Worm (Caenorhabditis elegans) whole organism, midembryonic: ENCODE data around the gene clec-214.

Experiments used
- med-1 ChIP-seq: sonication (generic microtip); optimal IDR thresholded peaks from 2 replicates; lab custom pipeline; 2017; ENCODE audit warnings: missing genetic modification characterization, mild to moderate bottlenecking, missing compliant biosample characterization, antibody characterized with exemption, missing genetic modification reagents; ENCODE audit not compliant: insufficient read depth
- ref-1 ChIP-seq: fragments of 200-800 bp; sonication (Bioruptor generic); conservative IDR thresholded peaks from 2 replicates; pipeline ENCODE4 v1.3.6; 2022; ENCODE audit warnings: missing genetic modification reagents, missing genetic modification characterization, missing compliant biosample characterization

DNA sequence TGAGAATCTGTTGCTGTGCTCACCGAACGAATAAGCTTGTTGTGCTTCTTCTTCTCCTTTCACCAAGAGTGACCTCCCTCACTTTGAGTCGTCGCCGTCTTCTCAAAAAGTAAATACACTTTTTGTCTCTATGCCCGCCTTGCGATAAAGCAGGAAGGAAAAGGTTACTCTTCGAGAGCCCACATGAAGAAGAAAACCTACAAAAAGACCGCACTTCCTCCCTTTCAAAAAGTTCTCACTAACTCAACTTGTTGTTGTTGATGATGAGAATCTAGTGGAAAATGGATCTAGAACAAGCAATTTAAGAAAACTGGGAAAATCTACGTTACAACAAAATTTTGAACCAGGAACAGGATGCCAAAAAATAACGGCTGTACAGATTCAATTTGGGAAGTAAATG is 19.7 kb upstream of the clec-214 start, which contains the start of gene C50E3.6:
- no peak for TF ChIP-seq med-1 (GFP tag; lab: Kevin White, UChicago)
- no peak for TF ChIP-seq ref-1 (GFP tag; lab: Robert Waterston, UW)
